Worm (Caenorhabditis elegans) whole organism, L1 larva: Measurements from ENCODE around the gene T04G9.6.
A peak's percentile ranks its signal among the peaks of the same experiment; 100 is the strongest.

Source experiments
- ama-1 ChIP-seq: fragments of 150-350 bp; optimal IDR thresholded peaks from 2 replicates; lab custom pipeline; 2014
- blmp-1 ChIP-seq: fragments of 150-350 bp; optimal IDR thresholded peaks from 2 replicates; lab custom pipeline; 2014; ENCODE audit warnings: missing biosample characterization, missing genetic modification characterization
- ceh-63 ChIP-seq: fragments of 200-800 bp; sonication (Bioruptor generic); optimal IDR thresholded peaks from 2 replicates; lab custom pipeline; 2018; ENCODE audit warnings: mild to moderate bottlenecking, missing genetic modification characterization, missing compliant biosample characterization
- ceh-8 ChIP-seq: fragments of 200-800 bp; sonication (Bioruptor generic); optimal IDR thresholded peaks from 2 replicates; lab custom pipeline; 2018; ENCODE audit warnings: mild to moderate bottlenecking, missing genetic modification characterization, moderate library complexity, missing compliant biosample characterization
- ceh-82 ChIP-seq, 3 experiments: fragments of 150-350 bp in 1 of 3; sonication (generic microtip) in 2 of 3; optimal IDR thresholded peaks; 2 replicates each; lab custom pipeline; 2014 to 2017; ENCODE audit warnings: missing biosample characterization in 3 of 3, missing genetic modification characterization in 3 of 3
- efl-1 ChIP-seq, 4 experiments: fragments of 150-350 bp; optimal IDR thresholded peaks in 3 of 4; peaks in 1 of 4; 1 replicate in 1 of 4; 2 replicates in 3 of 4; lab custom pipeline; 2014; ENCODE audit warnings: missing biosample characterization in 2 of 4, missing genetic modification characterization in 2 of 4, missing genetic modification reagents in 2 of 4
- elt-2 ChIP-seq: sonication (generic microtip); optimal IDR thresholded peaks from 2 replicates; lab custom pipeline; 2016; ENCODE audit warnings: missing genetic modification characterization, mild to moderate bottlenecking, inconsistent platforms, missing compliant biosample characterization, missing genetic modification reagents
- fkh-10 ChIP-seq: sonication (generic microtip); optimal IDR thresholded peaks from 2 replicates; lab custom pipeline; 2017; ENCODE audit warnings: missing biosample characterization, missing genetic modification reagents, missing genetic modification characterization
- fkh-8 ChIP-seq: sonication (generic microtip); optimal IDR thresholded peaks from 2 replicates; lab custom pipeline; 2016; ENCODE audit warnings: mild to moderate bottlenecking, missing genetic modification characterization, missing compliant biosample characterization
- lin-14 ChIP-seq: fragments of 200-800 bp; sonication (Bioruptor generic); optimal IDR thresholded peaks from 2 replicates; lab custom pipeline; 2018; ENCODE audit warnings: mild to moderate bottlenecking, missing genetic modification characterization, moderate library complexity, missing compliant biosample characterization
- lin-35 ChIP-seq, 2 experiments: fragments of 150-350 bp; optimal IDR thresholded peaks; 2 replicates each; lab custom pipeline; 2014; ENCODE audit warnings: missing biosample characterization in 2 of 2, missing genetic modification characterization in 2 of 2, missing genetic modification reagents in 2 of 2
- lin-39 ChIP-seq: fragments of 150-350 bp; optimal IDR thresholded peaks from 2 replicates; lab custom pipeline; 2014; ENCODE audit warnings: missing biosample characterization, missing genetic modification reagents, missing genetic modification characterization
- lsy-2 ChIP-seq, 2 experiments: fragments of 150-350 bp; optimal IDR thresholded peaks; 2 replicates each; lab custom pipeline; 2014; ENCODE audit warnings: missing biosample characterization in 2 of 2, missing genetic modification characterization in 2 of 2
- mab-9 ChIP-seq: fragments of 200-800 bp; sonication (Bioruptor generic); IDR thresholded peaks from 2 replicates; pipeline ENCODE4 v1.3.6; 2022; ENCODE audit warnings: missing genetic modification reagents, missing genetic modification characterization, missing compliant biosample characterization
- mep-1 ChIP-seq: fragments of 150-350 bp; optimal IDR thresholded peaks from 2 replicates; lab custom pipeline; 2014; ENCODE audit warnings: missing biosample characterization, missing genetic modification characterization
- nhr-19 ChIP-seq: fragments of 200-800 bp; sonication (Bioruptor generic); conservative IDR thresholded peaks from 2 replicates; pipeline ENCODE4 v1.3.6; 2022; ENCODE audit warnings: missing genetic modification characterization, missing compliant biosample characterization
- nhr-20 ChIP-seq: sonication (generic microtip); optimal IDR thresholded peaks from 2 replicates; lab custom pipeline; 2016; ENCODE audit warnings: mild to moderate bottlenecking, missing genetic modification characterization, missing compliant biosample characterization
- nhr-237 ChIP-seq: fragments of 150-350 bp; optimal IDR thresholded peaks from 2 replicates; lab custom pipeline; 2014; ENCODE audit warnings: missing biosample characterization, missing genetic modification characterization
- nhr-28 ChIP-seq: fragments of 150-350 bp; optimal IDR thresholded peaks from 2 replicates; lab custom pipeline; 2014; ENCODE audit warnings: missing biosample characterization, missing genetic modification characterization
- nhr-47 ChIP-seq: sonication (generic microtip); optimal IDR thresholded peaks from 2 replicates; lab custom pipeline; 2016; ENCODE audit warnings: mild to moderate bottlenecking, missing genetic modification characterization, moderate library complexity, missing compliant biosample characterization
- nhr-71 ChIP-seq: sonication (generic microtip); optimal IDR thresholded peaks from 2 replicates; lab custom pipeline; 2016; ENCODE audit warnings: mild to moderate bottlenecking, missing genetic modification characterization, moderate library complexity, missing compliant biosample characterization
- nhr-76 ChIP-seq: sonication (generic microtip); optimal IDR thresholded peaks from 2 replicates; lab custom pipeline; 2017; ENCODE audit warnings: missing biosample characterization, missing genetic modification characterization
- nhr-84 ChIP-seq: sonication (generic microtip); optimal IDR thresholded peaks from 2 replicates; lab custom pipeline; 2017; ENCODE audit warnings: missing biosample characterization, missing genetic modification characterization
- pax-3 ChIP-seq: fragments of 200-800 bp; sonication (Bioruptor generic); optimal IDR thresholded peaks from 2 replicates; lab custom pipeline; 2018; ENCODE audit warnings: mild to moderate bottlenecking, missing genetic modification characterization, moderate library complexity, missing compliant biosample characterization
- pqm-1 ChIP-seq: sonication (generic microtip); optimal IDR thresholded peaks from 3 replicates; lab custom pipeline; 2017; ENCODE audit warnings: missing biosample characterization, missing genetic modification characterization
- rnt-1 ChIP-seq: sonication (generic microtip); optimal IDR thresholded peaks from 2 replicates; lab custom pipeline; 2016; ENCODE audit warnings: mild to moderate bottlenecking, missing genetic modification characterization, moderate library complexity, missing compliant biosample characterization
- skn-1 ChIP-seq: fragments of 150-350 bp; optimal IDR thresholded peaks from 2 replicates; lab custom pipeline; 2014; ENCODE audit warnings: missing biosample characterization, missing genetic modification characterization
- snu-23 ChIP-seq: sonication (generic microtip); optimal IDR thresholded peaks from 2 replicates; lab custom pipeline; 2016; ENCODE audit warnings: missing genetic modification characterization, missing compliant biosample characterization
- sptf-1 ChIP-seq: fragments of 150-350 bp; optimal IDR thresholded peaks from 2 replicates; lab custom pipeline; 2014; ENCODE audit warnings: missing biosample characterization, missing genetic modification characterization
- swsn-7 ChIP-seq: sonication (generic microtip); optimal IDR thresholded peaks from 2 replicates; lab custom pipeline; 2016; ENCODE audit warnings: missing genetic modification characterization, missing compliant biosample characterization
- tlp-1 ChIP-seq: fragments of 150-350 bp; optimal IDR thresholded peaks from 2 replicates; lab custom pipeline; 2014; ENCODE audit warnings: missing biosample characterization, missing genetic modification characterization
- unc-130 ChIP-seq: fragments of 150-350 bp; optimal IDR thresholded peaks from 2 replicates; lab custom pipeline; 2017; ENCODE audit warnings: missing biosample characterization, missing genetic modification characterization, inconsistent platforms
- unc-86 ChIP-seq: sonication (generic microtip); optimal IDR thresholded peaks from 2 replicates; lab custom pipeline; 2016; ENCODE audit warnings: missing genetic modification characterization, missing compliant biosample characterization
- vab-15 ChIP-seq: sonication (generic microtip); optimal IDR thresholded peaks from 2 replicates; lab custom pipeline; 2017; ENCODE audit warnings: missing genotype, mild to moderate bottlenecking, missing genetic modification characterization, missing compliant biosample characterization
- ztf-11 ChIP-seq, 2 experiments: sonication (generic microtip); optimal IDR thresholded peaks; 2 replicates each; lab custom pipeline; 2016 to 2017; ENCODE audit warnings: missing genetic modification characterization in 2 of 2, missing biosample characterization in 1 of 2, missing compliant biosample characterization in 1 of 2

Gene T04G9.6

ce11 chrX:763452-763851, 21.3 kb downstream of the T04G9.6 start, which contains the start of gene dyf-11:
TSS of gene dyf-11 (plus strand) at chrX:763752.
- TF ChIP-seq ceh-8 (GFP tag; lab: Kevin White, UChicago) (peak; percentile 16), skn-1 (peak; percentile 67), elt-2 (no peak), fkh-8 (tag; lab: Kevin White, UChicago) (peak; percentile 90), nhr-47 (tag; lab: Kevin White, UChicago) (peak; percentile 21)

ce11 chrX:760579-760978, 24.2 kb downstream of the T04G9.6 start:
- peak; percentile 88 for TF ChIP-seq lin-14 (GFP tag; lab: Kevin White, UChicago)
- peak; percentile 23 for TF ChIP-seq swsn-7
- TF ChIP-seq ceh-63 (GFP tag; lab: Kevin White, UChicago) = peak; percentile 1
- peak; percentile 26 for TF ChIP-seq snu-23
- TF ChIP-seq ceh-82 (tag; optimal IDR thresholded peaks at IDR 0.05; lab: Kevin White, UChicago) = peak; percentile 6 to 64 (median 19)
- TF ChIP-seq fkh-10 (GFP tag; lab: Kevin White, UChicago) = peak; percentile 48
- peak; percentile 56 for TF ChIP-seq ceh-8 (GFP tag; lab: Kevin White, UChicago)
- TF ChIP-seq lin-35 (GFP tag; optimal IDR thresholded peaks at IDR 0.05; lab: Kevin White, UChicago) = peak in 1 of 2 experiments; percentile 9
- peak; percentile 29 for TF ChIP-seq blmp-1 (tag; lab: Kevin White, UChicago)
- TF ChIP-seq nhr-47 (tag; lab: Kevin White, UChicago) = peak; percentile 15
- TF ChIP-seq mab-9 (GFP tag; lab: Robert Waterston, UW) = no peak
- no peak for TF ChIP-seq lsy-2 (tag; optimal IDR thresholded peaks at IDR 0.05; lab: Kevin White, UChicago)
- TF ChIP-seq mep-1 (tag; lab: Kevin White, UChicago) = peak; percentile 41
- TF ChIP-seq ama-1 (lab: Kevin White, UChicago) = no peak
- peak; percentile 77 for TF ChIP-seq fkh-8 (tag; lab: Kevin White, UChicago)
- TF ChIP-seq tlp-1 (tag; lab: Kevin White, UChicago) = no peak
- TF ChIP-seq pax-3 (tag; lab: Kevin White, UChicago) = peak; percentile 10

- TF ChIP-seq mab-9 (GFP tag; lab: Robert Waterston, UW) (no peak), sptf-1 (no peak), lin-35 (GFP tag; optimal IDR thresholded peaks at IDR 0.05; lab: Kevin White, UChicago) (no peak), nhr-19 (no peak), ztf-11 (tag; optimal IDR thresholded peaks at IDR 0.05; lab: Kevin White, UChicago) (no peak), nhr-20 (tag; lab: Kevin White, UChicago) (no peak), mep-1 (tag; lab: Kevin White, UChicago) (no peak), pqm-1 (no peak), nhr-47 (tag; lab: Kevin White, UChicago) (no peak), snu-23 (no peak), nhr-237 (tag; lab: Kevin White, UChicago) (no peak), nhr-76 (no peak), nhr-84 (tag; lab: Kevin White, UChicago) (no peak)
Measured at ce11 chrX:759634-760033, 25.1 kb downstream of the T04G9.6 start, which contains the start of gene aex-3. TSS of gene aex-3 (minus strand) at chrX:759734.

- no peak for TF ChIP-seq nhr-28
- no peak for TF ChIP-seq tlp-1 (tag; lab: Kevin White, UChicago)
Measured at ce11 chrX:748319-748718, 36.4 kb downstream of the T04G9.6 start.

ce11 chrX:736989-737388, 47.8 kb downstream of the T04G9.6 start:
- peak; percentile 27 for TF ChIP-seq nhr-71 (tag; lab: Kevin White, UChicago)
- TF ChIP-seq unc-86 (tag; lab: Kevin White, UChicago) = peak; percentile 63
- TF ChIP-seq vab-15 = no peak
- no peak for TF ChIP-seq nhr-76

ce11 chrX:735572-735971, 49.2 kb downstream of the T04G9.6 start, which contains the start of gene npr-19:
TSS of gene npr-19 (minus strand) at chrX:735672.
- TF ChIP-seq ztf-11 (tag; optimal IDR thresholded peaks at IDR 0.05; lab: Kevin White, UChicago) (no peak), rnt-1 (no peak), nhr-20 (tag; lab: Kevin White, UChicago) (no peak), efl-1 (optimal IDR thresholded peaks at IDR 0.05; lab: Kevin White, UChicago) (no peak), efl-1 (GFP tag; optimal IDR thresholded peaks at IDR 0.05 in 1 of 2; lab: Kevin White, UChicago) (peak in 1 of 2 experiments; percentile 43), unc-130 (tag; lab: Kevin White, UChicago) (no peak), lin-39 (tag; lab: Kevin White, UChicago) (no peak)
